Worm (Caenorhabditis elegans) whole organism, L4 larva: ENCODE data around the gene unc-64.

Experiments used
- D1046.2 ChIP-seq: fragments of 200-800 bp; sonication (Bioruptor generic); IDR thresholded peaks from 2 replicates; pipeline ENCODE4 v1.3.6; 2022; ENCODE audit warnings: missing genetic modification characterization, missing compliant biosample characterization
- T26A8.4 ChIP-seq: fragments of 200-800 bp; sonication (Bioruptor generic); IDR thresholded peaks from 2 replicates; pipeline ENCODE4 v1.3.6; 2022; ENCODE audit warnings: missing genetic modification characterization, missing compliant biosample characterization
- Y105C5A.15 ChIP-seq: fragments of 200-800 bp; sonication (Bioruptor generic); IDR thresholded peaks from 2 replicates; pipeline ENCODE4 v1.3.6; 2022; ENCODE audit warnings: missing genetic modification characterization, missing compliant biosample characterization
- Y5F2A.4 ChIP-seq: fragments of 200-800 bp; sonication (Bioruptor generic); optimal IDR thresholded peaks from 2 replicates; lab custom pipeline; 2018; ENCODE audit warnings: mild to moderate bottlenecking, missing genetic modification characterization, missing compliant biosample characterization
- aha-1 ChIP-seq: fragments of 150-350 bp; peaks from one replicate; lab custom pipeline; 2014; ENCODE audit warnings: missing biosample characterization, missing genetic modification characterization
- ceh-28 ChIP-seq: fragments of 150-350 bp; optimal IDR thresholded peaks from 2 replicates; lab custom pipeline; 2014; ENCODE audit warnings: missing biosample characterization, missing genetic modification reagents, missing genetic modification characterization
- ceh-32 ChIP-seq: sonication (generic microtip); optimal IDR thresholded peaks from 2 replicates; lab custom pipeline; 2016; ENCODE audit warnings: mild to moderate bottlenecking, missing genetic modification characterization, missing compliant biosample characterization; ENCODE audit not compliant: poor library complexity
- daf-16 ChIP-seq, 3 experiments: sonication (generic microtip); optimal IDR thresholded peaks; 2 replicates each; lab custom pipeline; 2016 to 2017; ENCODE audit warnings: missing genetic modification characterization in 3 of 3, missing genetic modification reagents in 3 of 3, mild to moderate bottlenecking in 2 of 3, missing compliant biosample characterization in 2 of 3, missing biosample characterization in 1 of 3, moderate library complexity in 1 of 3
- dmd-6 ChIP-seq: fragments of 200-800 bp; sonication (Bioruptor generic); IDR thresholded peaks from 2 replicates; pipeline ENCODE4 v1.3.6; 2022; ENCODE audit warnings: missing genetic modification reagents, missing genetic modification characterization, missing compliant biosample characterization
- dpl-1 ChIP-seq: fragments of 150-350 bp; optimal IDR thresholded peaks from 2 replicates; lab custom pipeline; 2014; ENCODE audit warnings: missing biosample characterization, missing genetic modification reagents, missing genetic modification characterization
- dve-1 ChIP-seq: sonication (generic microtip); optimal IDR thresholded peaks from 2 replicates; lab custom pipeline; 2017; ENCODE audit warnings: antibody characterized with exemption, mild to moderate bottlenecking, missing genetic modification characterization, missing compliant biosample characterization; ENCODE audit not compliant: insufficient read depth
- fkh-10 ChIP-seq: fragments of 150-350 bp; optimal IDR thresholded peaks from 2 replicates; lab custom pipeline; 2014; ENCODE audit warnings: missing biosample characterization, missing genetic modification reagents, missing genetic modification characterization
- gei-8 ChIP-seq: fragments of 200-800 bp; sonication (Bioruptor generic); optimal IDR thresholded peaks from 2 replicates; lab custom pipeline; 2018; ENCODE audit warnings: mild to moderate bottlenecking, missing genetic modification characterization, missing compliant biosample characterization
- hlh-30 ChIP-seq: sonication (generic microtip); optimal IDR thresholded peaks from 2 replicates; lab custom pipeline; 2017; ENCODE audit warnings: antibody characterized with exemption, mild to moderate bottlenecking, missing genetic modification characterization, missing compliant biosample characterization; ENCODE audit not compliant: insufficient read depth
- lin-38 ChIP-seq: fragments of 200-800 bp; sonication (Bioruptor generic); IDR thresholded peaks from 2 replicates; pipeline ENCODE4 v1.3.6; 2022; ENCODE audit warnings: missing genetic modification reagents, missing genetic modification characterization, missing compliant biosample characterization
- lir-3 ChIP-seq: sonication (generic microtip); optimal IDR thresholded peaks from 2 replicates; lab custom pipeline; 2016; ENCODE audit warnings: mild to moderate bottlenecking, missing genetic modification characterization, missing compliant biosample characterization
- lsy-2 ChIP-seq, 2 experiments: fragments of 150-350 bp in 1 of 2; sonication (generic microtip) in 1 of 2; optimal IDR thresholded peaks; 2 replicates each; lab custom pipeline; 2014 to 2017; ENCODE audit warnings: missing biosample characterization in 2 of 2, missing genetic modification characterization in 2 of 2
- madf-5 ChIP-seq, 2 experiments: fragments of 200-800 bp; sonication (Bioruptor generic); IDR thresholded peaks; 2 replicates each; pipeline ENCODE4 v1.3.6; 2022; ENCODE audit warnings: missing compliant biosample characterization in 2 of 2, missing genetic modification characterization in 2 of 2
- mep-1 ChIP-seq: fragments of 150-350 bp; sonication (generic microtip); optimal IDR thresholded peaks from 3 replicates; lab custom pipeline; 2014; ENCODE audit warnings: missing biosample characterization, missing genetic modification characterization
- nhr-111 ChIP-seq: fragments of 200-800 bp; sonication (Bioruptor generic); optimal IDR thresholded peaks from 2 replicates; lab custom pipeline; 2018; ENCODE audit warnings: mild to moderate bottlenecking, missing genetic modification characterization, missing compliant biosample characterization
- nhr-28 ChIP-seq: fragments of 150-350 bp; optimal IDR thresholded peaks from 2 replicates; lab custom pipeline; 2014; ENCODE audit warnings: missing biosample characterization, missing genetic modification characterization
- nhr-77 ChIP-seq: fragments of 150-350 bp; optimal IDR thresholded peaks from 2 replicates; lab custom pipeline; 2014; ENCODE audit warnings: missing biosample characterization, missing genetic modification characterization
- spr-1 ChIP-seq: sonication (generic microtip); optimal IDR thresholded peaks from 2 replicates; lab custom pipeline; 2016; ENCODE audit warnings: mild to moderate bottlenecking, missing genetic modification characterization, missing compliant biosample characterization
- unc-62 ChIP-seq, 3 experiments: fragments of 150-350 bp in 1 of 3; sonication (generic microtip); optimal IDR thresholded peaks in 2 of 3; peaks in 1 of 3; 1 replicate in 1 of 3; 2 replicates in 2 of 3; lab custom pipeline; 2014 to 2017; ENCODE audit warnings: missing biosample characterization in 3 of 3, missing genetic modification characterization in 3 of 3, missing genetic modification reagents in 3 of 3, missing genotype in 1 of 3
- vab-7 ChIP-seq: fragments of 200-800 bp; sonication (Bioruptor generic); IDR thresholded peaks from 2 replicates; pipeline ENCODE4 v1.3.6; 2022; ENCODE audit warnings: missing genetic modification reagents, missing genetic modification characterization, missing compliant biosample characterization

The unc-64 gene

ce11 chrIII:13310552-13310951 is 33.5 kb downstream of the unc-64 start:
- TF ChIP-seq nhr-111 (GFP tag; lab: Kevin White, UChicago) (no peak), daf-16 (GFP tag; optimal IDR thresholded peaks at IDR 0.05; lab: Kevin White, UChicago) (no peak), daf-16 (tag; optimal IDR thresholded peaks at IDR 0.05; lab: Kevin White, UChicago) (peak; percentile 83), lsy-2 (tag; optimal IDR thresholded peaks at IDR 0.05; lab: Kevin White, UChicago) (peak in 1 of 2 experiments; percentile 30), nhr-77 (tag; lab: Kevin White, UChicago) (peak; percentile 67), mep-1 (tag; lab: Kevin White, UChicago) (peak; percentile 6), hlh-30 (tag; lab: Kevin White, UChicago) (peak; percentile 69), nhr-28 (tag; lab: Kevin White, UChicago) (peak; percentile 40), ceh-28 (no peak), dmd-6 (no peak), vab-7 (no peak), dve-1 (tag; lab: Kevin White, UChicago) (peak; percentile 66)

DNA sequence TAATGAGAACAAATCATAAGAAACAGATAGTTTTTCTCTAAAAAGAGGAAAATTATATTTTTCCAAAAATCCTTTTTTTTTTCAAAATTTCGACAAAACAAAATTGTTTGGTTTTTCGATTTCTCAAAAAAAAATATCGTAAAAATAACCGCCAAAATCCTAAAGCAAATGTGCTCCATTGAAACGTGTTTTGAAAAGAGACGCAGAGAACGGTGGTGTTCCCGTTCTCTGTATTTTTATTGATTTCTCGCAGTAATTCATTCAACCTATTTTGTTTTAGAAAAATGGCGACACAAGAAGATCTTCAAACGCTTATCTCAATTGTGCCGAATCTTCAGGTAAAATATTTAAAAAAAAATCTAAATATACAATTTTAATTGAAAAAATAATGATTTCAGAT is 36.7 kb downstream of the unc-64 start, which contains the start of gene Y43F4B.10:
Gene Y43F4B.10 (plus strand): TSS at position 281 of the 400 bp plus-strand sequence.
- no peak for TF ChIP-seq Y105C5A.15 (GFP tag; lab: Robert Waterston, UW)
- peak; percentile 8 for TF ChIP-seq dve-1 (tag; lab: Kevin White, UChicago)
- TF ChIP-seq dpl-1 (GFP tag; lab: Kevin White, UChicago) = peak; percentile 54
- peak; percentile 11 for TF ChIP-seq nhr-28 (tag; lab: Kevin White, UChicago)
- TF ChIP-seq madf-5 (GFP tag; IDR thresholded peaks at IDR 0.05; lab: Robert Waterston, UW) = no peak
- peak; percentile 7 for TF ChIP-seq mep-1 (tag; lab: Kevin White, UChicago)
- peak; percentile 65 for TF ChIP-seq lin-38
- peak; percentile 27 for TF ChIP-seq hlh-30 (tag; lab: Kevin White, UChicago)
- TF ChIP-seq lsy-2 (tag; optimal IDR thresholded peaks at IDR 0.05; lab: Kevin White, UChicago) = peak in 1 of 2 experiments; percentile 55

DNA sequence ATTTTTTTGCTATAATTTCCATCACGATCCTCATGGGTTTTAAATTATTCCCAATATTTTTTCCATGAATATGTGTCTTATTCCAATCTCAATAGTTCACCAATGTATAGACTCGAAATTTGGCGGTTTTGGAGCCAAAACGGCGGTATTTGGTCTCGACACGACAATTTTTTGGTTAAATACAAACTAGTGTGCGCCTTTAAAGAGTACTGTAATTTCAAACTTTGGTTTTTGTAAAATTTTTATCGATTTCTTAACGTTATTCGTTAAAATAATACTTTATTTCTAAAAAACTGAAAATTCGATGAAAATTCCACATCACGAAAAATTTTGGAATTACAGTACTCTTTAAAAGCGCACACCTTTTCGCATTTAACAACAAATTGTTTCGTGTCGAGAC is 37.6 kb downstream of the unc-64 start:
- no peak for TF ChIP-seq ceh-32 (tag; lab: Kevin White, UChicago)

DNA sequence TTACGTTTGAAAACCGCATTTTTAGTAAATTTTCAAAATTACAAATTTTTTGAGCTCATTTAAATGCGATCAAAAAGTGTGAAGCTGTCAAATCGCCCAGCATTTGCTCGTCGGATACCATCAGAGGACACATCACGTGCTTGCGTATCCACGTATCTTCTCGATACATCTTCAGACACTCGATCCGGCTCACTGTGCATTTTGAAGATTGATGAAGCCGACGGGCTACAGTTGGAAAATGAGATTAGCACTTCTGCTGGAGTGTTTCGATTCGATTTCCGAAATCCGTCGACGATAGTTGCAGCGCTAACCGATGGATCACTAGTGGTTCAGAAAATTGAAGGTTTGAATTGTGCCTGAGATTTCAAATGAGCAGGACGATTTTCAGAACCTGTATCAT is 38.0 kb downstream of the unc-64 start, which contains the start of gene dph-7:
Gene dph-7 (plus strand): TSS at position 53 of the 400 bp plus-strand sequence.
- TF ChIP-seq unc-62 (GFP tag; optimal IDR thresholded peaks at IDR 0.05 in 1 of 2; lab: Kevin White, UChicago) = peak in 1 of 2 experiments; percentile 91
- TF ChIP-seq unc-62 (tag; optimal IDR thresholded peaks at IDR 0.05; lab: Kevin White, UChicago) = no peak
- no peak for TF ChIP-seq lir-3 (tag; lab: Kevin White, UChicago)
- TF ChIP-seq gei-8 (GFP tag; lab: Kevin White, UChicago) = no peak
- TF ChIP-seq T26A8.4 (GFP tag; lab: Robert Waterston, UW) = no peak

DNA sequence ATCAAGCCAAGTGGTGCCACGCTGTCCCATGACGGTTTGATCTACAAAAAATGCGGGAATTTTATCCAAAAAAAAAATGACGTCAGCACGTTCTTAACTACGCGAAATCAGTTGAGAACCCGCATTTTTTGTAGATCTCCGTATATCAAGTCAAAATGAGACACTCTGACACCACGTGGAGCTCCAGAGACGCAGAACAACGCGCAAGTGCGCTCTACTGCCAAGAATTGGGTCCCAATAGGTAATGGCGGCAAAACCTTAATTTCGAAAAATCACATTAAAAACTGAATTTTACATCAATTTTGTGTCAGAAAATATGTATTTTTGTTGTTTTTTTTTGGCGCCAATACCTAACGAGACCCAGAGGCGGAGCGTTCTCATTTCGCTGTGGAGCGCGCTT is 39.9 kb downstream of the unc-64 start:
- TF ChIP-seq D1046.2 (GFP tag; lab: Robert Waterston, UW) (0 out of 2 replicates have a peak, but pooled peaks have one; percentile 9), Y5F2A.4 (GFP tag; lab: Kevin White, UChicago) (no peak), lir-3 (tag; lab: Kevin White, UChicago) (no peak)

DNA sequence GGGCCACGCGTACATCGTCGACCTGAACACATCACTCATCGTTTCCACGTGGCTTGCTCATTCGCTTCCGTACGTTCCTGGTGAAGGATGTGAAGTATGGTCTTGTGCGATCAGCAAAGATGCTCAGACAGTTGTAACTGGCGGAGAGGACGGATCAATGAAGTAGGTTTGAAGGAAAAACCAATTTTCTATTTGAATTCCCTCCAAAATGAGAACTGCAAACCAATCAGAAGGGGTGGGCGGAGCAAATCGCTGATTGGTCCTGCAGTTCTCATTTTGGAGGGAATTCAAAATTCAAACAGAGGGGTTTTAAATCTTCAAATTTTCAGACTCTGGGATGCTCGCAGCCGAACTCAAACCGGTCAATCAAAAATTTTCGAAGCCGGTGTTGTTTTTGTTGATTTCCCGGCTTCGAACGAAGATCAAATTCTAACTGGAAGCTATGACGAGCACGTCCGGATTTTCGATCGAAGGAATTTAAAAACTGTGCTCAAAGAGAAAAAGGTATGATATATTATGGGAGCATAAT is 40.4 kb downstream of the unc-64 start:
- TF ChIP-seq fkh-10 (GFP tag; lab: Kevin White, UChicago) = no peak
- peak; percentile 95 for TF ChIP-seq aha-1

DNA sequence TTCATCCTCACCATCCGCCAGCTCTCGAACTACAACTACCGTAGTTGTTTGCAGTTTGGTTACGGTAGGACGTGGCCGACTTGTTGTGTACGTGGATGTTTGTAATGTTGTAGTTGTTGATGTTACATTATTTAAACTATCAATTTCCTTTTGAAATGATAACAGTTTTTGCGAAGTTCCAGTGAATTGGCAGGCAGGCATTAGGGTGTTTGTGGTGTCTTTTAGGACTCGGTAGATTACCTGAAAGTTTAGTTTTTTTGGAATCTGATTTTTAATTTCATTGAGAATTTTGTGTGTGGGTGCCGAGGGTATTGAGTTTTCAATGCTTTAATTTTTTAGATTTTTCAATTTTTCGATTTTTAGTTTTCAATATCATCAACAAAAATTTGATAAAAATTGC is 45.5 kb downstream of the unc-64 start, which contains the start of gene F53A2.11:
Gene F53A2.11 (minus strand): TSS at position 101 of the 400 bp plus-strand sequence.
- no peak for TF ChIP-seq spr-1 (tag; lab: Kevin White, UChicago)
- TF ChIP-seq gei-8 (GFP tag; lab: Kevin White, UChicago) = no peak
